Worm (Caenorhabditis elegans): ENCODE results near the gene snrp-40.1.

DNA sequence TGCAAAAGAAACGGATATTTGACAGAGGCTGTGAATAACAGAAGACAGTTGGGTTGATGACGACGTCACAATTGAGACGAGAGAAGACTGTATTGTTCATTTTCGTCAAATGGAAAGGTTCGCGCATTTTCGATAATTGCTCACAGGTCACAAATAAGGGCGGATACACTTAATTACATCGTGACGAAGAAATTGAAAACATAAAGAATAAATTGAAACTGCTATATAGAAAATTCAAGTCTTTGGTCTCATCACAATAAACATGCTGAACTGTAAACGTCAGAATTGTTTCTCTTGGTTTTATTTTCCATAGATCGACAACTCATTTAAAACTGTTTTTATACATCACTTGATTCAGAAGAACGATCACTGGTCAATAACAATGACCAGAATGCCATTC, 27.2 kb upstream of the snrp-40.1 start, which contains the start of gene ZK455.5:
- TF ChIP-seq sem-4 (tag; optimal IDR thresholded peaks at IDR 0.05): no peak
- no peak for TF ChIP-seq ztf-11 (tag; optimal IDR thresholded peaks at IDR 0.05)
- TF ChIP-seq ceh-82 (tag; optimal IDR thresholded peaks at IDR 0.05): no peak
- no peak for TF ChIP-seq unc-39 (tag; optimal IDR thresholded peaks at IDR 0.05)
- no peak for TF ChIP-seq nhr-6 (tag; optimal IDR thresholded peaks at IDR 0.05)
- TF ChIP-seq crh-2 (tag; optimal IDR thresholded peaks at IDR 0.05): no peak
- TF ChIP-seq blmp-1 (tag; optimal IDR thresholded peaks at IDR 0.05; ENCODE audit: insufficient read depth): no peak
- no peak for TF ChIP-seq nhr-237 (tag; optimal IDR thresholded peaks at IDR 0.05)
- TF ChIP-seq unc-55 (GFP tag; optimal IDR thresholded peaks at IDR 0.05): no peak
- no peak for TF ChIP-seq ama-1 (optimal IDR thresholded peaks at IDR 0.05)
